Worm (Caenorhabditis elegans): ENCODE results near the gene vab-15.

- no peak for TF ChIP-seq him-1 (tag; optimal IDR thresholded peaks at IDR 0.05)
- no peak for TF ChIP-seq dao-5 (tag; optimal IDR thresholded peaks at IDR 0.05)
Measured at ce11 chrX:9845916-9846315, 1.2 kb upstream of the vab-15 start.

Data from whole organism, L4/young adult.